Worm (Caenorhabditis elegans) whole organism, L2 larva: ENCODE data around the gene twk-10.

Experiments
- C34F6.9 ChIP-seq: fragments of 150-350 bp; optimal IDR thresholded peaks from 2 replicates; lab custom pipeline; 2014; ENCODE audit warnings: missing biosample characterization, missing genetic modification characterization
- F13H6.1 ChIP-seq: sonication (generic microtip); optimal IDR thresholded peaks from 2 replicates; lab custom pipeline; 2016; ENCODE audit warnings: missing genetic modification characterization, missing compliant biosample characterization
- R02D3.7 ChIP-seq: fragments of 150-350 bp; optimal IDR thresholded peaks from 2 replicates; lab custom pipeline; 2014; ENCODE audit warnings: missing biosample characterization, missing genetic modification characterization
- Y55F3AM.14 ChIP-seq: fragments of 200-800 bp; sonication (Bioruptor generic); optimal IDR thresholded peaks from 2 replicates; lab custom pipeline; 2018; ENCODE audit warnings: mild to moderate bottlenecking, missing genetic modification characterization, missing compliant biosample characterization
- ama-1 ChIP-seq: fragments of 150-350 bp; optimal IDR thresholded peaks from 2 replicates; lab custom pipeline; 2018; ENCODE audit warnings: inconsistent platforms
- blmp-1 ChIP-seq: sonication (generic microtip); optimal IDR thresholded peaks from 2 replicates; lab custom pipeline; 2017; ENCODE audit warnings: missing genetic modification characterization, mild to moderate bottlenecking, missing compliant biosample characterization, antibody characterized with exemption, moderate library complexity; ENCODE audit not compliant: insufficient read depth
- ceh-82 ChIP-seq: fragments of 150-350 bp; optimal IDR thresholded peaks from 2 replicates; lab custom pipeline; 2014; ENCODE audit warnings: missing biosample characterization, missing genetic modification characterization
- crh-2 ChIP-seq: sonication (generic microtip); optimal IDR thresholded peaks from 2 replicates; lab custom pipeline; 2017; ENCODE audit warnings: missing biosample characterization, missing genetic modification characterization
- egl-27 ChIP-seq: sonication (generic microtip); optimal IDR thresholded peaks from 3 replicates; lab custom pipeline; 2017; ENCODE audit warnings: missing biosample characterization, missing genetic modification reagents, missing genetic modification characterization
- elt-3 ChIP-seq: sonication (generic microtip); optimal IDR thresholded peaks from 2 replicates; lab custom pipeline; 2017; ENCODE audit warnings: missing biosample characterization, missing genetic modification characterization
- fos-1 ChIP-seq: fragments of 150-350 bp; optimal IDR thresholded peaks from 2 replicates; lab custom pipeline; 2014; ENCODE audit warnings: missing biosample characterization, missing genetic modification characterization
- gmeb-1 ChIP-seq: fragments of 150-350 bp; optimal IDR thresholded peaks from 2 replicates; lab custom pipeline; 2014; ENCODE audit warnings: missing biosample characterization, missing genetic modification characterization
- lin-13 ChIP-seq: fragments of 150-350 bp; optimal IDR thresholded peaks from 2 replicates; lab custom pipeline; 2014; ENCODE audit warnings: missing biosample characterization, missing genetic modification reagents, missing genetic modification characterization
- lin-39 ChIP-seq: fragments of 150-350 bp; optimal IDR thresholded peaks from 2 replicates; lab custom pipeline; 2014; ENCODE audit warnings: missing biosample characterization, missing genetic modification reagents, missing genetic modification characterization
- lsy-2 ChIP-seq, 2 experiments: fragments of 150-350 bp in 1 of 2; sonication (generic microtip) in 1 of 2; optimal IDR thresholded peaks; 2 replicates each; lab custom pipeline; 2014 to 2017; ENCODE audit warnings: missing biosample characterization in 2 of 2, missing genetic modification characterization in 2 of 2
- mab-5 ChIP-seq: fragments of 150-350 bp; optimal IDR thresholded peaks from 2 replicates; lab custom pipeline; 2014; ENCODE audit warnings: missing biosample characterization, missing genetic modification characterization
- mbf-1 ChIP-seq: sonication (generic microtip); optimal IDR thresholded peaks from 2 replicates; lab custom pipeline; 2017; ENCODE audit warnings: missing biosample characterization, missing genetic modification characterization
- mdl-1 ChIP-seq, 2 experiments: fragments of 150-350 bp in 1 of 2; sonication (generic microtip) in 1 of 2; optimal IDR thresholded peaks; 2 replicates each; lab custom pipeline; 2017; ENCODE audit warnings: missing biosample characterization in 2 of 2, missing genetic modification characterization in 2 of 2
- nhr-10 ChIP-seq: sonication (generic microtip); optimal IDR thresholded peaks from 2 replicates; lab custom pipeline; 2017; ENCODE audit warnings: missing biosample characterization, missing genetic modification characterization
- nhr-11 ChIP-seq: fragments of 150-350 bp; optimal IDR thresholded peaks from 2 replicates; lab custom pipeline; 2014; ENCODE audit warnings: missing biosample characterization, missing genetic modification characterization
- nhr-12 ChIP-seq: fragments of 150-350 bp; optimal IDR thresholded peaks from 2 replicates; lab custom pipeline; 2014; ENCODE audit warnings: missing biosample characterization, missing genetic modification characterization
- nhr-129 ChIP-seq: fragments of 150-350 bp; optimal IDR thresholded peaks from 2 replicates; lab custom pipeline; 2014; ENCODE audit warnings: missing biosample characterization, missing genetic modification characterization
- nhr-21 ChIP-seq: fragments of 150-350 bp; optimal IDR thresholded peaks from 2 replicates; lab custom pipeline; 2014; ENCODE audit warnings: missing biosample characterization, missing genetic modification characterization
- nhr-23 ChIP-seq: fragments of 150-350 bp; optimal IDR thresholded peaks from 2 replicates; lab custom pipeline; 2014; ENCODE audit warnings: missing biosample characterization, missing genetic modification reagents, missing genetic modification characterization
- nhr-237 ChIP-seq: fragments of 150-350 bp; optimal IDR thresholded peaks from 2 replicates; lab custom pipeline; 2014; ENCODE audit warnings: missing biosample characterization, missing genetic modification characterization
- nhr-25 ChIP-seq: fragments of 150-350 bp; sonication (generic microtip); optimal IDR thresholded peaks from 3 replicates; lab custom pipeline; 2014; ENCODE audit warnings: missing biosample characterization, missing genetic modification characterization
- nhr-6 ChIP-seq: fragments of 150-350 bp; optimal IDR thresholded peaks from 2 replicates; lab custom pipeline; 2014; ENCODE audit warnings: missing biosample characterization, missing genetic modification characterization
- nhr-77 ChIP-seq: fragments of 150-350 bp; optimal IDR thresholded peaks from 2 replicates; lab custom pipeline; 2014; ENCODE audit warnings: missing biosample characterization, missing genetic modification characterization
- peb-1 ChIP-seq: fragments of 150-350 bp; optimal IDR thresholded peaks from 2 replicates; lab custom pipeline; 2014; ENCODE audit warnings: missing biosample characterization, missing genetic modification characterization
- skn-1 ChIP-seq: sonication (generic microtip); optimal IDR thresholded peaks from 2 replicates; lab custom pipeline; 2017; ENCODE audit warnings: missing biosample characterization, missing genetic modification characterization
- sma-3 ChIP-seq: sonication (generic microtip); optimal IDR thresholded peaks from 2 replicates; lab custom pipeline; 2016; ENCODE audit warnings: missing genetic modification reagents, missing genetic modification characterization, missing compliant biosample characterization
- sma-9 ChIP-seq, 2 experiments: fragments of 150-350 bp in 1 of 2; sonication (generic microtip) in 1 of 2; optimal IDR thresholded peaks; 2 replicates each; lab custom pipeline; 2014 to 2016; ENCODE audit warnings: missing genetic modification characterization in 2 of 2, mild to moderate bottlenecking in 1 of 2, missing biosample characterization in 1 of 2, missing compliant biosample characterization in 1 of 2, missing genetic modification reagents in 1 of 2, moderate library complexity in 1 of 2
- snpc-4 ChIP-seq: fragments of 150-350 bp; optimal IDR thresholded peaks from 2 replicates; lab custom pipeline; 2014; ENCODE audit warnings: missing biosample characterization, missing genetic modification characterization
- unc-39 ChIP-seq: fragments of 150-350 bp; optimal IDR thresholded peaks from 2 replicates; lab custom pipeline; 2014; ENCODE audit warnings: missing biosample characterization, missing genetic modification characterization
- unc-62 ChIP-seq: fragments of 150-350 bp; optimal IDR thresholded peaks from 2 replicates; lab custom pipeline; 2014; ENCODE audit warnings: missing biosample characterization, missing genetic modification reagents, missing genetic modification characterization
- zag-1 ChIP-seq: fragments of 150-350 bp; optimal IDR thresholded peaks from 2 replicates; lab custom pipeline; 2014; ENCODE audit warnings: missing biosample characterization, missing genetic modification characterization
- ztf-1 ChIP-seq: fragments of 200-800 bp; sonication (Bioruptor generic); conservative IDR thresholded peaks from 2 replicates; pipeline ENCODE4 v1.3.6; 2022; ENCODE audit warnings: missing genetic modification characterization, missing compliant biosample characterization
- ztf-11 ChIP-seq: sonication (generic microtip); optimal IDR thresholded peaks from 2 replicates; lab custom pipeline; 2017; ENCODE audit warnings: missing biosample characterization, missing genetic modification characterization
- ztf-4 ChIP-seq: fragments of 150-350 bp; optimal IDR thresholded peaks from 2 replicates; lab custom pipeline; 2014; ENCODE audit warnings: missing biosample characterization, missing genetic modification characterization

The twk-10 gene

ce11 chrV:6506238-6506956 lies 45.7 kb upstream of the twk-10 start:
- TF ChIP-seq gmeb-1 (no peak), elt-3 (tag; lab: Kevin White, UChicago) (no peak), fos-1 (no peak), mab-5 (tag; lab: Kevin White, UChicago) (no peak), zag-1 (tag; lab: Kevin White, UChicago) (no peak), mbf-1 (tag; lab: Kevin White, UChicago) (no peak), nhr-10 (tag; lab: Kevin White, UChicago) (no peak), mdl-1 (tag; optimal IDR thresholded peaks at IDR 0.05; lab: Kevin White, UChicago) (no peak), nhr-6 (no peak), nhr-23 (tag; lab: Kevin White, UChicago) (no peak)

- no peak for TF ChIP-seq C34F6.9 (tag; lab: Kevin White, UChicago)
- no peak for TF ChIP-seq zag-1 (tag; lab: Kevin White, UChicago)
- no peak for TF ChIP-seq nhr-23 (tag; lab: Kevin White, UChicago)
- no peak for TF ChIP-seq lin-13 (GFP tag; lab: Kevin White, UChicago)
- TF ChIP-seq unc-62 (GFP tag; lab: Kevin White, UChicago) = no peak
- TF ChIP-seq ceh-82 (tag; lab: Kevin White, UChicago) = no peak
- no peak for TF ChIP-seq ztf-4 (tag; lab: Kevin White, UChicago)
- no peak for TF ChIP-seq ztf-11 (tag; lab: Kevin White, UChicago)
- no peak for TF ChIP-seq nhr-12 (tag; lab: Kevin White, UChicago)
- no peak for TF ChIP-seq nhr-10 (tag; lab: Kevin White, UChicago)
- TF ChIP-seq sma-3 (GFP tag; lab: Kevin White, UChicago) = no peak
- TF ChIP-seq mab-5 (tag; lab: Kevin White, UChicago) = no peak
- TF ChIP-seq nhr-21 (tag; lab: Kevin White, UChicago) = no peak
- no peak for TF ChIP-seq snpc-4 (tag; lab: Kevin White, UChicago)
- no peak for TF ChIP-seq mdl-1 (tag; optimal IDR thresholded peaks at IDR 0.05; lab: Kevin White, UChicago)
- no peak for TF ChIP-seq R02D3.7 (tag; lab: Kevin White, UChicago)
- no peak for TF ChIP-seq nhr-11 (tag; lab: Kevin White, UChicago)
- TF ChIP-seq lsy-2 (tag; optimal IDR thresholded peaks at IDR 0.05; lab: Kevin White, UChicago) = no peak
These were observed 43.4 kb upstream of the twk-10 start, which contains the start of gene ubh-3 for ce11 chrV:6508703-6509102. Gene ubh-3, minus strand, starts transcription at chrV:6508803.

- TF ChIP-seq skn-1 (no peak), nhr-12 (tag; lab: Kevin White, UChicago) (no peak), unc-39 (tag; lab: Kevin White, UChicago) (no peak), fos-1 (no peak), snpc-4 (tag; lab: Kevin White, UChicago) (no peak), peb-1 (tag; lab: Kevin White, UChicago) (no peak), nhr-129 (tag; lab: Kevin White, UChicago) (no peak), sma-9 (GFP tag; optimal IDR thresholded peaks at IDR 0.05; lab: Kevin White, UChicago) (no peak), sma-9 (tag; optimal IDR thresholded peaks at IDR 0.05; lab: Kevin White, UChicago) (no peak), lin-39 (tag; lab: Kevin White, UChicago) (no peak), nhr-23 (tag; lab: Kevin White, UChicago) (no peak), blmp-1 (tag; lab: Kevin White, UChicago) (no peak), nhr-25 (tag; lab: Kevin White, UChicago) (no peak), F13H6.1 (tag; lab: Kevin White, UChicago) (no peak), nhr-77 (tag; lab: Kevin White, UChicago) (no peak)
These were observed 42.4 kb upstream of the twk-10 start, which contains the start of gene ubh-2 for ce11 chrV:6509717-6510116. Gene ubh-2, minus strand, starts transcription at chrV:6509817.

ce11 chrV:6510622-6511021 lies 41.5 kb upstream of the twk-10 start:
- no peak for TF ChIP-seq C34F6.9 (tag; lab: Kevin White, UChicago)
- peak in 1 of 2 experiments; percentile 10 for TF ChIP-seq lsy-2 (tag; optimal IDR thresholded peaks at IDR 0.05; lab: Kevin White, UChicago)

ce11 chrV:6511121-6511520 lies 41.0 kb upstream of the twk-10 start, which contains the start of gene ubh-1:
Gene ubh-1, minus strand, starts transcription at chrV:6511409.
- TF ChIP-seq ztf-11 (tag; lab: Kevin White, UChicago) (no peak), nhr-237 (no peak), lin-13 (GFP tag; lab: Kevin White, UChicago) (no peak), ama-1 (lab: Kevin White, UChicago) (no peak), R02D3.7 (tag; lab: Kevin White, UChicago) (no peak), crh-2 (tag; lab: Kevin White, UChicago) (no peak), egl-27 (tag; lab: Kevin White, UChicago) (no peak), snpc-4 (tag; lab: Kevin White, UChicago) (no peak), F13H6.1 (tag; lab: Kevin White, UChicago) (no peak), fos-1 (no peak), nhr-25 (tag; lab: Kevin White, UChicago) (no peak), nhr-21 (tag; lab: Kevin White, UChicago) (no peak), unc-62 (GFP tag; lab: Kevin White, UChicago) (no peak), ztf-1 (GFP tag; lab: Robert Waterston, UW) (no peak), Y55F3AM.14 (GFP tag; lab: Kevin White, UChicago) (no peak), unc-39 (tag; lab: Kevin White, UChicago) (no peak)
